Fruit fly (Drosophila melanogaster): ENCODE data around the gene Marf.

DNA sequence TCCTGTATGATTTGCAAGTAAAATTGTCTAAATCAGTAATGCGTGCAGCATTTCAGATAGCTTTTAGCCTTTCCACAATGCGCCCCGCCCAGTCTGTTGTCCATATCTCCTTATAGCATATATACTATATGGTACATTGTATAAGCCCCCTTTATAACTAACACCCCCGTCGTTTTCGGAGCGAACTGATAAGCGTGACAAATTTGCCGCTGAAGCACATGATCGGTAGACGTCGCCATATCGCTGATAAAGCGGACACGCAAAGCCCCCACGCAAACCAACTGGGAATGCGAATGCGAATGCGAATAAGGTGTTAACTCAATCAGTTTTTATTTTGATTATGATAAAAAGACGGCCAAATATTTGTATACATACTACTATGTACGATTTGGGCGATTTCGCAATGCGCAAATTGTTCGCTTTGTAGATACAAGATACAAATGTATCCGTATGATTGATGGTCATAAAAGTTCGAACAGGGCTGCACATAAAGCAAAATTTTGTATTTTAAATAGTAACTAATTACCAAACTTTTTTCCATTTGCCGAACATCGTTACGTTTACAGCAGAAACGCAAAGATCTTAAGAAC lies 10.6 kb upstream of the Marf start:
- TF ChIP-seq psq (optimal IDR thresholded peaks at IDR 0.05): no peak
- TF ChIP-seq Sin3A (optimal IDR thresholded peaks at IDR 0.05): no peak

Measured in Kc167 (cell line).